Worm (Caenorhabditis elegans) whole organism, L3 larva: ENCODE measurements around the gene srh-2.
A peak's percentile ranks its signal among the peaks of the same experiment; 100 is the strongest.

Experiments
- R02D3.7 ChIP-seq: fragments of 150-350 bp; optimal IDR thresholded peaks from 2 replicates; lab custom pipeline; 2014; ENCODE audit warnings: missing biosample characterization, missing genetic modification characterization
- ZK546.5 ChIP-seq: sonication (generic microtip); optimal IDR thresholded peaks from 2 replicates; lab custom pipeline; 2017; ENCODE audit warnings: missing biosample characterization, missing genetic modification characterization
- ama-1 ChIP-seq: fragments of 150-350 bp; optimal IDR thresholded peaks from 2 replicates; lab custom pipeline; 2018
- ceh-16 ChIP-seq: sonication (generic microtip); optimal IDR thresholded peaks from 2 replicates; lab custom pipeline; 2017; ENCODE audit warnings: missing biosample characterization, missing genetic modification characterization
- ceh-28 ChIP-seq: fragments of 150-350 bp; optimal IDR thresholded peaks from 2 replicates; lab custom pipeline; 2014; ENCODE audit warnings: missing biosample characterization, missing genetic modification reagents, missing genetic modification characterization
- ceh-82 ChIP-seq: fragments of 150-350 bp; optimal IDR thresholded peaks from 2 replicates; lab custom pipeline; 2014; ENCODE audit warnings: missing biosample characterization, missing genetic modification characterization
- ceh-9 ChIP-seq: sonication (generic microtip); optimal IDR thresholded peaks from 2 replicates; lab custom pipeline; 2018; ENCODE audit warnings: missing biosample characterization, missing genetic modification characterization
- egl-27 ChIP-seq: sonication (generic microtip); optimal IDR thresholded peaks from 4 replicates; lab custom pipeline; 2017; ENCODE audit warnings: missing biosample characterization, missing genetic modification reagents, missing genetic modification characterization
- egl-5 ChIP-seq: fragments of 150-350 bp; optimal IDR thresholded peaks from 2 replicates; lab custom pipeline; 2017; ENCODE audit warnings: missing biosample characterization, missing genetic modification reagents, missing genetic modification characterization, inconsistent platforms
- elt-2 ChIP-seq: sonication (generic microtip); optimal IDR thresholded peaks from 2 replicates; lab custom pipeline; 2016; ENCODE audit warnings: missing genetic modification reagents, mild to moderate bottlenecking, missing genetic modification characterization, missing compliant biosample characterization
- elt-3 ChIP-seq, 3 experiments: fragments of 150-350 bp in 1 of 3; sonication (generic microtip) in 2 of 3; optimal IDR thresholded peaks; 2 replicates in 2 of 3; 4 replicates in 1 of 3; lab custom pipeline; 2014 to 2017; ENCODE audit warnings: missing biosample characterization in 3 of 3, missing genetic modification characterization in 3 of 3
- eor-1 ChIP-seq, 2 experiments: fragments of 150-350 bp; optimal IDR thresholded peaks; 2 replicates each; lab custom pipeline; 2014 to 2018; ENCODE audit warnings: missing biosample characterization in 2 of 2, missing genetic modification characterization in 2 of 2
- fkh-10 ChIP-seq: sonication (generic microtip); optimal IDR thresholded peaks from 2 replicates; lab custom pipeline; 2017; ENCODE audit warnings: missing biosample characterization, missing genetic modification reagents, missing genetic modification characterization
- fkh-2 ChIP-seq: fragments of 150-350 bp; optimal IDR thresholded peaks from 2 replicates; lab custom pipeline; 2014; ENCODE audit warnings: missing biosample characterization, missing genetic modification reagents, missing genetic modification characterization
- fos-1 ChIP-seq: fragments of 150-350 bp; optimal IDR thresholded peaks from 2 replicates; lab custom pipeline; 2014; ENCODE audit warnings: missing biosample characterization, missing genetic modification characterization
- hmg-11 ChIP-seq: sonication (generic microtip); optimal IDR thresholded peaks from 2 replicates; lab custom pipeline; 2016; ENCODE audit warnings: missing genetic modification characterization, missing compliant biosample characterization
- jun-1 ChIP-seq: fragments of 150-350 bp; optimal IDR thresholded peaks from 2 replicates; lab custom pipeline; 2014; ENCODE audit warnings: missing biosample characterization, missing genetic modification reagents, missing genetic modification characterization
- lin-15B ChIP-seq: fragments of 150-350 bp; optimal IDR thresholded peaks from 2 replicates; lab custom pipeline; 2014; ENCODE audit warnings: missing biosample characterization, missing genetic modification characterization
- lin-39 ChIP-seq: fragments of 150-350 bp; optimal IDR thresholded peaks from 2 replicates; lab custom pipeline; 2018; ENCODE audit warnings: missing biosample characterization, missing genetic modification reagents, missing genetic modification characterization
- lsy-12 ChIP-seq: sonication (generic microtip); optimal IDR thresholded peaks from 2 replicates; lab custom pipeline; 2016; ENCODE audit warnings: mild to moderate bottlenecking, missing genetic modification characterization, missing compliant biosample characterization
- mdl-1 ChIP-seq: fragments of 150-350 bp; optimal IDR thresholded peaks from 2 replicates; lab custom pipeline; 2014; ENCODE audit warnings: missing biosample characterization, missing genetic modification characterization
- mml-1 ChIP-seq: fragments of 150-350 bp; sonication (generic microtip); optimal IDR thresholded peaks from 3 replicates; lab custom pipeline; 2014; ENCODE audit warnings: missing biosample characterization, missing genetic modification characterization
- nfya-1 ChIP-seq: sonication (generic microtip); optimal IDR thresholded peaks from 2 replicates; lab custom pipeline; 2017; ENCODE audit warnings: missing genetic modification characterization, mild to moderate bottlenecking, missing compliant biosample characterization, antibody characterized with exemption, moderate library complexity; ENCODE audit not compliant: insufficient read depth
- nhr-11 ChIP-seq: fragments of 150-350 bp; optimal IDR thresholded peaks from 2 replicates; lab custom pipeline; 2014; ENCODE audit warnings: missing biosample characterization, missing genetic modification characterization
- nhr-12 ChIP-seq: fragments of 150-350 bp; optimal IDR thresholded peaks from 2 replicates; lab custom pipeline; 2014; ENCODE audit warnings: missing biosample characterization, missing genetic modification characterization
- nhr-23 ChIP-seq: fragments of 150-350 bp; optimal IDR thresholded peaks from 2 replicates; lab custom pipeline; 2014; ENCODE audit warnings: missing biosample characterization, missing genetic modification reagents, missing genetic modification characterization
- nhr-237 ChIP-seq: fragments of 150-350 bp; optimal IDR thresholded peaks from 2 replicates; lab custom pipeline; 2014; ENCODE audit warnings: missing biosample characterization, missing genetic modification characterization
- nhr-25 ChIP-seq: sonication (generic microtip); optimal IDR thresholded peaks from 2 replicates; lab custom pipeline; 2017; ENCODE audit warnings: missing biosample characterization, missing genetic modification characterization
- nhr-28 ChIP-seq: fragments of 150-350 bp; optimal IDR thresholded peaks from 2 replicates; lab custom pipeline; 2014; ENCODE audit warnings: missing biosample characterization, missing genetic modification characterization
- nhr-43 ChIP-seq: sonication (generic microtip); optimal IDR thresholded peaks from 2 replicates; lab custom pipeline; 2016; ENCODE audit warnings: mild to moderate bottlenecking, missing genetic modification characterization, missing compliant biosample characterization; ENCODE audit not compliant: poor library complexity, severe bottlenecking
- nhr-67 ChIP-seq: fragments of 150-350 bp; optimal IDR thresholded peaks from 2 replicates; lab custom pipeline; 2014; ENCODE audit warnings: missing biosample characterization, missing genetic modification characterization
- nhr-76 ChIP-seq: fragments of 150-350 bp; sonication (generic microtip); optimal IDR thresholded peaks from 5 replicates; lab custom pipeline; 2014; ENCODE audit warnings: missing biosample characterization, missing genetic modification characterization
- nhr-77 ChIP-seq: fragments of 150-350 bp; optimal IDR thresholded peaks from 2 replicates; lab custom pipeline; 2014; ENCODE audit warnings: missing biosample characterization, missing genetic modification characterization
- pha-4 ChIP-seq: fragments of 150-350 bp; optimal IDR thresholded peaks from 2 replicates; lab custom pipeline; 2014; ENCODE audit warnings: missing biosample characterization, missing genetic modification reagents, missing genetic modification characterization
- pqm-1 ChIP-seq: fragments of 150-350 bp; optimal IDR thresholded peaks from 2 replicates; lab custom pipeline; 2017; ENCODE audit warnings: missing biosample characterization, missing genetic modification characterization, inconsistent platforms
- sea-2 ChIP-seq: fragments of 150-350 bp; sonication (generic microtip); optimal IDR thresholded peaks from 4 replicates; lab custom pipeline; 2014; ENCODE audit warnings: missing biosample characterization, missing genetic modification reagents, missing genetic modification characterization
- skn-1 ChIP-seq: fragments of 150-350 bp; optimal IDR thresholded peaks from 2 replicates; lab custom pipeline; 2014; ENCODE audit warnings: missing biosample characterization, missing genetic modification characterization
- snpc-4 ChIP-seq: fragments of 150-350 bp; optimal IDR thresholded peaks from 2 replicates; lab custom pipeline; 2014; ENCODE audit warnings: missing biosample characterization, missing genetic modification characterization
- tbx-2 ChIP-seq: sonication (generic microtip); optimal IDR thresholded peaks from 2 replicates; lab custom pipeline; 2016; ENCODE audit warnings: mild to moderate bottlenecking, missing genetic modification characterization, missing compliant biosample characterization
- unc-39 ChIP-seq: sonication (generic microtip); optimal IDR thresholded peaks from 4 replicates; lab custom pipeline; 2017; ENCODE audit warnings: missing biosample characterization, missing genetic modification characterization
- unc-62 ChIP-seq: fragments of 150-350 bp; sonication (generic microtip); optimal IDR thresholded peaks from 4 replicates; lab custom pipeline; 2014; ENCODE audit warnings: missing biosample characterization, missing genetic modification reagents, missing genetic modification characterization
- zag-1 ChIP-seq: fragments of 150-350 bp; optimal IDR thresholded peaks from 2 replicates; lab custom pipeline; 2014; ENCODE audit warnings: missing biosample characterization, missing genetic modification characterization
- ztf-11 ChIP-seq: fragments of 150-350 bp; optimal IDR thresholded peaks from 2 replicates; lab custom pipeline; 2014; ENCODE audit warnings: missing biosample characterization, missing genetic modification characterization
- ztf-4 ChIP-seq: fragments of 150-350 bp; optimal IDR thresholded peaks from 2 replicates; lab custom pipeline; 2014; ENCODE audit warnings: missing biosample characterization, missing genetic modification characterization

srh-2 gene

ce11 chrV:773256-773655 is 45.2 kb downstream of the srh-2 start, which contains the start of gene sti-1:
sti-1 (plus strand) TSS chrV:773518.
- TF ChIP-seq nfya-1 (tag; lab: Kevin White, UChicago) (peak; percentile 92), eor-1 (tag; optimal IDR thresholded peaks at IDR 0.05; lab: Kevin White, UChicago) (peak in 1 of 2 experiments; percentile 8), ama-1 (peak; percentile 4), pha-4 (tag; lab: Kevin White, UChicago) (peak; percentile 89), nhr-25 (tag; lab: Kevin White, UChicago) (peak; percentile 73), skn-1 (tag; lab: Kevin White, UChicago) (peak; percentile 35), tbx-2 (tag; lab: Kevin White, UChicago) (no peak), pqm-1 (tag; lab: Kevin White, UChicago) (peak; percentile 63), mml-1 (tag; lab: Kevin White, UChicago) (no peak), nhr-43 (peak; percentile 68), nhr-28 (tag; lab: Kevin White, UChicago) (peak; percentile 1), ZK546.5 (tag; lab: Kevin White, UChicago) (no peak), egl-27 (tag; lab: Kevin White, UChicago) (no peak), elt-2 (peak; percentile 42), lsy-12 (tag; lab: Kevin White, UChicago) (peak; percentile 45), nhr-11 (tag; lab: Kevin White, UChicago) (no peak), hmg-11 (peak; percentile 64), fkh-2 (no peak), unc-39 (tag; lab: Kevin White, UChicago) (no peak), unc-62 (GFP tag; lab: Kevin White, UChicago) (no peak), ceh-82 (peak; percentile 20), ztf-4 (tag; lab: Kevin White, UChicago) (no peak), nhr-12 (tag; lab: Kevin White, UChicago) (no peak), nhr-76 (tag; lab: Kevin White, UChicago) (peak; percentile 20), ceh-28 (peak; percentile 72), lin-15B (tag; lab: Kevin White, UChicago) (peak; percentile 85), nhr-77 (tag; lab: Kevin White, UChicago) (peak; percentile 76), mdl-1 (tag; lab: Kevin White, UChicago) (no peak), zag-1 (tag; lab: Kevin White, UChicago) (no peak), ztf-11 (tag; lab: Kevin White, UChicago) (no peak), jun-1 (tag; lab: Kevin White, UChicago) (peak; percentile 65), egl-5 (tag; lab: Kevin White, UChicago) (peak; percentile 94), R02D3.7 (tag; lab: Kevin White, UChicago) (peak; percentile 70), fkh-10 (GFP tag; lab: Kevin White, UChicago) (no peak), nhr-23 (tag; lab: Kevin White, UChicago) (peak; percentile 90), elt-3 (tag; optimal IDR thresholded peaks at IDR 0.05; lab: Kevin White, UChicago) (no peak), ceh-16 (tag; lab: Kevin White, UChicago) (no peak), lin-39 (tag; lab: Kevin White, UChicago) (peak; percentile 83), snpc-4 (peak; percentile 73), nhr-237 (tag; lab: Kevin White, UChicago) (no peak)

- TF ChIP-seq elt-2 (no peak), sea-2 (no peak), ztf-4 (tag; lab: Kevin White, UChicago) (no peak), nhr-237 (tag; lab: Kevin White, UChicago) (no peak)
These were observed 46.2 kb downstream of the srh-2 start for ce11 chrV:774341-774740.

ce11 chrV:774875-775359 is 46.8 kb downstream of the srh-2 start, which contains the start of gene srbc-58:
srbc-58 (plus strand) TSS chrV:774995.
- TF ChIP-seq nhr-67 (no peak), tbx-2 (tag; lab: Kevin White, UChicago) (peak; percentile 16), nhr-237 (tag; lab: Kevin White, UChicago) (no peak), unc-62 (GFP tag; lab: Kevin White, UChicago) (no peak), ZK546.5 (tag; lab: Kevin White, UChicago) (no peak), nhr-23 (tag; lab: Kevin White, UChicago) (no peak), mml-1 (tag; lab: Kevin White, UChicago) (no peak), snpc-4 (no peak), mdl-1 (tag; lab: Kevin White, UChicago) (no peak), pqm-1 (tag; lab: Kevin White, UChicago) (no peak), nhr-25 (tag; lab: Kevin White, UChicago) (peak; percentile 25), pha-4 (tag; lab: Kevin White, UChicago) (peak; percentile 21), lsy-12 (tag; lab: Kevin White, UChicago) (no peak), egl-5 (tag; lab: Kevin White, UChicago) (no peak), ama-1 (peak; percentile 93), ceh-9 (tag; lab: Kevin White, UChicago) (no peak), lin-15B (tag; lab: Kevin White, UChicago) (no peak), hmg-11 (no peak), fkh-2 (no peak), nfya-1 (tag; lab: Kevin White, UChicago) (no peak), elt-2 (peak; percentile 21), fos-1 (tag; lab: Kevin White, UChicago) (no peak), R02D3.7 (tag; lab: Kevin White, UChicago) (peak; percentile 54), jun-1 (tag; lab: Kevin White, UChicago) (no peak)
